Worm (Caenorhabditis elegans): ENCODE results near the gene C34E10.10.

C34E10.10 gene

ce11 chrIII:5211137-5211648, 16.5 kb downstream of the C34E10.10 start:
- peak; percentile 3 for TF ChIP-seq ztf-4 (tag; optimal IDR thresholded peaks at IDR 0.05)
- peak; percentile 80 for TF ChIP-seq hmg-11 (tag; optimal IDR thresholded peaks at IDR 0.05)
- peak; percentile 27 for TF ChIP-seq ceh-28 (tag; optimal IDR thresholded peaks at IDR 0.05)
- TF ChIP-seq lin-39 (tag; optimal IDR thresholded peaks at IDR 0.05): peak; percentile 25
- TF ChIP-seq pha-4 (tag; optimal IDR thresholded peaks at IDR 0.05): peak; percentile 40
- TF ChIP-seq nhr-25 (tag; optimal IDR thresholded peaks at IDR 0.05): peak; percentile 51
- TF ChIP-seq jun-1 (tag; optimal IDR thresholded peaks at IDR 0.05): peak; percentile 1
- TF ChIP-seq nhr-23 (tag; optimal IDR thresholded peaks at IDR 0.05): peak; percentile 62
- peak; percentile 63 for TF ChIP-seq nfya-1 (tag; optimal IDR thresholded peaks at IDR 0.05; ENCODE audit: insufficient read depth)
- TF ChIP-seq elt-2 (tag; optimal IDR thresholded peaks at IDR 0.05): peak; percentile 63
- peak; percentile 59 for TF ChIP-seq lsy-12 (tag; optimal IDR thresholded peaks at IDR 0.05)
- peak; percentile 74 for TF ChIP-seq nhr-43 (tag; optimal IDR thresholded peaks at IDR 0.05; ENCODE audit: poor library complexity, severe bottlenecking)

DNA sequence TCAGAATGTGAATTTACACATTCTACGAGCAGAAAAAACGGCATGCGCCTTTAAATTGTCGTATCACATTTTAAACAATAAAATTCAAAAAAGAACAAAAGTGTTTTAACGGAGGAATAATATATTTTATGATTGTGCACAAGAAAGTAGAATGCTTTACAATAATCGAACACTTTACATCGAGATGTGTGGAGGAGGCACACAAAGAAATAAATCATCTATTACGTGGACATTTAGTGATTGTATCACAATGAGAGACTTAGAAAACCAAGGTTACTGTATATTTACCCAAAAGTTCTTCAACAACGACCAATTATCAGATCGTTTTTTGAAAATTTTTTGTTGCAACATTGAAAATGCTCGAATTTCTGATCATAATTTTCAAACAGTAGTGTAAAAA, 17.4 kb downstream of the C34E10.10 start:
- TF ChIP-seq egl-5 (tag; optimal IDR thresholded peaks at IDR 0.05) (no peak), ztf-11 (tag; optimal IDR thresholded peaks at IDR 0.05) (no peak), pha-4 (tag; optimal IDR thresholded peaks at IDR 0.05) (peak; percentile 15), tbx-2 (tag; optimal IDR thresholded peaks at IDR 0.05) (no peak), zag-1 (tag; optimal IDR thresholded peaks at IDR 0.05) (no peak), ama-1 (optimal IDR thresholded peaks at IDR 0.05) (no peak), unc-62 (GFP tag; optimal IDR thresholded peaks at IDR 0.05) (no peak), eor-1 (tag; optimal IDR thresholded peaks at IDR 0.05) (no peak), ceh-9 (tag; optimal IDR thresholded peaks at IDR 0.05) (no peak)

ce11 chrIII:5208992-5209391, 18.7 kb downstream of the C34E10.10 start, which contains the start of gene syx-16:
Gene syx-16, minus strand, starts transcription at chrIII:5209109.
- no peak for TF ChIP-seq aly-2 (tag; optimal IDR thresholded peaks at IDR 0.05)
- TF ChIP-seq egl-27 (tag; optimal IDR thresholded peaks at IDR 0.05): no peak
- no peak for TF ChIP-seq elt-3 (tag; optimal IDR thresholded peaks at IDR 0.05)
- TF ChIP-seq nfya-1 (tag; optimal IDR thresholded peaks at IDR 0.05; ENCODE audit: insufficient read depth): peak; percentile 29
- TF ChIP-seq ztf-4 (tag; optimal IDR thresholded peaks at IDR 0.05): no peak
- no peak for TF ChIP-seq egl-5 (tag; optimal IDR thresholded peaks at IDR 0.05)
- TF ChIP-seq mml-1 (tag; optimal IDR thresholded peaks at IDR 0.05): no peak

- TF ChIP-seq ZK546.5 (tag; optimal IDR thresholded peaks at IDR 0.05): no peak
- TF ChIP-seq skn-1 (tag; optimal IDR thresholded peaks at IDR 0.05): no peak
- TF ChIP-seq ceh-82 (tag; optimal IDR thresholded peaks at IDR 0.05): no peak
- TF ChIP-seq lin-15B (tag; optimal IDR thresholded peaks at IDR 0.05): no peak
- TF ChIP-seq nhr-77 (tag; optimal IDR thresholded peaks at IDR 0.05): no peak
- no peak for TF ChIP-seq nhr-25 (tag; optimal IDR thresholded peaks at IDR 0.05)
Measured at ce11 chrIII:5206861-5207414, 20.7 kb downstream of the C34E10.10 start, which contains the start of gene morc-1. Gene morc-1, minus strand, starts transcription at chrIII:5206911.

- TF ChIP-seq ceh-16 (tag; optimal IDR thresholded peaks at IDR 0.05) (no peak), hmg-11 (tag; optimal IDR thresholded peaks at IDR 0.05) (no peak), ama-1 (optimal IDR thresholded peaks at IDR 0.05) (no peak), elt-2 (tag; optimal IDR thresholded peaks at IDR 0.05) (no peak), pqm-1 (tag; optimal IDR thresholded peaks at IDR 0.05) (no peak)
Measured at ce11 chrIII:5203310-5203709, 24.4 kb downstream of the C34E10.10 start.

ce11 chrIII:5202641-5203040, 25.0 kb downstream of the C34E10.10 start:
- TF ChIP-seq nhr-67 (tag; optimal IDR thresholded peaks at IDR 0.05) (no peak), ztf-4 (tag; optimal IDR thresholded peaks at IDR 0.05) (no peak), nhr-11 (tag; optimal IDR thresholded peaks at IDR 0.05) (no peak), elt-3 (tag; optimal IDR thresholded peaks at IDR 0.05) (peak in 1 of 3 experiments; percentile 20), elt-1 (tag; optimal IDR thresholded peaks at IDR 0.05) (peak; percentile 34), ama-1 (optimal IDR thresholded peaks at IDR 0.05) (no peak), nhr-23 (tag; optimal IDR thresholded peaks at IDR 0.05) (peak; percentile 44), egl-27 (tag; optimal IDR thresholded peaks at IDR 0.05) (no peak), hmg-11 (tag; optimal IDR thresholded peaks at IDR 0.05) (peak; percentile 29), fkh-10 (GFP tag; optimal IDR thresholded peaks at IDR 0.05) (no peak), unc-39 (tag; optimal IDR thresholded peaks at IDR 0.05) (no peak), nhr-237 (tag; optimal IDR thresholded peaks at IDR 0.05) (no peak), tbx-2 (tag; optimal IDR thresholded peaks at IDR 0.05) (no peak), nhr-77 (tag; optimal IDR thresholded peaks at IDR 0.05) (no peak), egl-5 (tag; optimal IDR thresholded peaks at IDR 0.05) (no peak), skn-1 (tag; optimal IDR thresholded peaks at IDR 0.05) (no peak), ceh-9 (tag; optimal IDR thresholded peaks at IDR 0.05) (no peak), lsy-12 (tag; optimal IDR thresholded peaks at IDR 0.05) (peak; percentile 48), ZK546.5 (tag; optimal IDR thresholded peaks at IDR 0.05) (no peak), fos-1 (tag; optimal IDR thresholded peaks at IDR 0.05) (no peak), nfya-1 (tag; optimal IDR thresholded peaks at IDR 0.05; ENCODE audit: insufficient read depth) (peak; percentile 73), nhr-25 (tag; optimal IDR thresholded peaks at IDR 0.05) (peak; percentile 81), snpc-4 (tag; optimal IDR thresholded peaks at IDR 0.05) (peak; percentile 30), lin-39 (tag; optimal IDR thresholded peaks at IDR 0.05) (no peak), mdl-1 (tag; optimal IDR thresholded peaks at IDR 0.05) (no peak), zag-1 (tag; optimal IDR thresholded peaks at IDR 0.05) (no peak)
